Fruit fly (Drosophila melanogaster): ENCODE results near the gene CG31368.

DNA sequence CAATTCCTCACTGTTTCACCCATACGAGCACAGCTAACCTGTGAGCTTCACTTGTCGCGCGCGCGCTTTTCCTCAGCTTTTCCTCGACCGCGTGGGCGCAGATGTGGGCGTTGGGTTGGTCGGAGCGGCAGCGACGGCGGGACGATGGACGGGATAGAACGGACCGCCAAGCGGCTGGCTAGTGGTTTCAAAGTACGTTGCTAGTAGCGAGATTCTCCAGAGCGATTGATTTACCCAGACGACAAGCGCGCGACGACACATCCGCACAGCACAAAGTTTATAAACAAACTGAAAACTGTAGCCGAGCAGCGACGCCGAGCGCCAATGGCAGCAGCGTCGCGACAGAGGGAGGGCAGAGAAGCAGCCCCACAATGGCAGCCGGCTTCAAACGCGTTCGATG is 13.4 kb upstream of the CG31368 start, which contains the start of gene CG6959:
- TF ChIP-seq tai (GFP tag; optimal IDR thresholded peaks at IDR 0.05) (no peak), Vsx2 (GFP tag; optimal IDR thresholded peaks at IDR 0.05; ENCODE audit: partially characterized antibody) (no peak), Jra (GFP tag; optimal IDR thresholded peaks at IDR 0.05) (no peak)
